Fruit fly (Drosophila melanogaster) whole organism, pupa: Measurements from ENCODE around the gene Pvf1.

Experiments
- CG10348 ChIP-seq: fragments of 200-800 bp; sonication (Bioruptor generic); IDR thresholded peaks from 2 replicates; pipeline ENCODE4 v1.3.6; 2022; ENCODE audit warnings: missing biosample characterization, missing genetic modification characterization
- CG12605 ChIP-seq: fragments of 200-800 bp; sonication (Bioruptor generic); IDR thresholded peaks from 2 replicates; pipeline ENCODE4 v1.3.6; 2022; ENCODE audit warnings: missing biosample characterization, missing genetic modification characterization
- CG13204 ChIP-seq: fragments of 200-800 bp; sonication (Bioruptor generic); optimal IDR thresholded peaks from 2 replicates; lab custom pipeline; 2018; ENCODE audit warnings: missing biosample characterization, mild to moderate bottlenecking, missing genetic modification characterization, moderate library complexity
- CG14655 ChIP-seq: fragments of 200-800 bp; sonication (Bioruptor generic); optimal IDR thresholded peaks from 3 replicates; lab custom pipeline; 2017; ENCODE audit warnings: mild to moderate bottlenecking, missing biosample characterization, missing genetic modification reagents, missing genetic modification characterization
- CG15710 ChIP-seq: fragments of 200-800 bp; sonication (Bioruptor generic); optimal IDR thresholded peaks from 2 replicates; lab custom pipeline; 2018; ENCODE audit warnings: missing biosample characterization, mild to moderate bottlenecking, missing genetic modification characterization, moderate library complexity
- CG17806 ChIP-seq: fragments of 200-800 bp; sonication (Bioruptor generic); optimal IDR thresholded peaks from 2 replicates; lab custom pipeline; 2018; ENCODE audit warnings: missing biosample characterization, mild to moderate bottlenecking, missing genetic modification characterization, moderate library complexity
- CG32121 ChIP-seq: fragments of 200-800 bp; sonication (Bioruptor generic); IDR thresholded peaks from 2 replicates; pipeline ENCODE4 v1.3.6; 2022; ENCODE audit warnings: missing biosample characterization, missing genetic modification characterization
- CG34367 ChIP-seq: fragments of 200-800 bp; sonication (Bioruptor generic); optimal IDR thresholded peaks from 2 replicates; lab custom pipeline; 2018; ENCODE audit warnings: missing biosample characterization, mild to moderate bottlenecking, missing genetic modification characterization
- CG4496 ChIP-seq: fragments of 200-800 bp; sonication (Bioruptor generic); IDR thresholded peaks from 3 replicates; pipeline ENCODE4 v1.3.6; 2022; ENCODE audit warnings: missing biosample characterization, missing genetic modification characterization
- CG8159 ChIP-seq: fragments of 200-800 bp; sonication (Bioruptor generic); optimal IDR thresholded peaks from 3 replicates; lab custom pipeline; 2018; ENCODE audit warnings: missing biosample characterization, mild to moderate bottlenecking, missing genetic modification characterization, moderate library complexity
- CG8301 ChIP-seq: fragments of 200-800 bp; sonication (Bioruptor generic); optimal IDR thresholded peaks from 2 replicates; lab custom pipeline; 2018; ENCODE audit warnings: missing biosample characterization, mild to moderate bottlenecking, missing genetic modification characterization
- CG9948 ChIP-seq: fragments of 200-800 bp; sonication (Bioruptor generic); optimal IDR thresholded peaks from 2 replicates; lab custom pipeline; 2018; ENCODE audit warnings: missing biosample characterization, mild to moderate bottlenecking, missing genetic modification characterization, moderate library complexity
- D1 ChIP-seq: fragments of 200-800 bp; sonication (Bioruptor generic); optimal IDR thresholded peaks from 2 replicates; lab custom pipeline; 2018; ENCODE audit warnings: missing biosample characterization, mild to moderate bottlenecking, missing genetic modification characterization, moderate library complexity
- EcR ChIP-seq: fragments of 200-800 bp; sonication (Bioruptor generic); optimal IDR thresholded peaks from 3 replicates; lab custom pipeline; 2019; ENCODE audit warnings: missing biosample characterization, missing genetic modification characterization, mild to moderate bottlenecking, moderate library complexity, missing genetic modification reagents
- Ets98B ChIP-seq: fragments of 200-800 bp; sonication (Bioruptor generic); IDR thresholded peaks from 2 replicates; pipeline ENCODE4 v1.3.6; 2022; ENCODE audit warnings: missing biosample characterization, missing genetic modification characterization
- Pif1A ChIP-seq: fragments of 200-800 bp; sonication (Bioruptor generic); optimal IDR thresholded peaks from 3 replicates; lab custom pipeline; 2016; ENCODE audit warnings: missing biosample characterization, missing genetic modification characterization
- Pif1B ChIP-seq: fragments of 200-800 bp; sonication (Bioruptor generic); optimal IDR thresholded peaks from 3 replicates; lab custom pipeline; 2016; ENCODE audit warnings: missing biosample characterization, missing genetic modification characterization
- Snoo ChIP-seq: fragments of 200-800 bp; sonication (Bioruptor generic); optimal IDR thresholded peaks from 3 replicates; lab custom pipeline; 2017; ENCODE audit warnings: missing biosample characterization, mild to moderate bottlenecking, missing genetic modification characterization, inconsistent platforms
- fd96Ca ChIP-seq: fragments of 200-800 bp; sonication (Bioruptor generic); IDR thresholded peaks from 3 replicates; pipeline ENCODE4 v1.3.6; 2022; ENCODE audit warnings: missing biosample characterization, missing genetic modification characterization
- gl ChIP-seq: fragments of 200-800 bp; sonication (Bioruptor generic); optimal IDR thresholded peaks from 2 replicates; lab custom pipeline; 2018; ENCODE audit warnings: missing biosample characterization, mild to moderate bottlenecking, missing genetic modification characterization
- rn ChIP-seq: fragments of 200-800 bp; sonication (Bioruptor generic); IDR thresholded peaks from 2 replicates; pipeline ENCODE4 v1.3.6; 2022; ENCODE audit warnings: missing biosample characterization, missing genetic modification characterization

Gene Pvf1

dm6 chrX:18832371-18832852, at the start of gene Pvf1:
Gene Pvf1, plus strand, starts transcription at chrX:18832682.
- TF ChIP-seq CG13204 (GFP tag; lab: Kevin White, UChicago) (peak; percentile 57), CG12605 (GFP tag; lab: Robert Waterston, UW) (peak; percentile 40; the same call in 1 of the 2 replicates), CG4496 (peak; percentile 59; the same call in 1 of the 3 replicates), Snoo (tag; lab: Kevin White, UChicago) (no peak), rn (no peak), fd96Ca (GFP tag; lab: Robert Waterston, UW) (0 out of 3 replicates have a peak, but pooled peaks have one; percentile 16), Pif1B (GFP tag; lab: Kevin White, UChicago) (peak; percentile 42), Ets98B (GFP tag; lab: Robert Waterston, UW) (peak; percentile 51; the same call in 1 of the 2 replicates)

dm6 chrX:18783417-18784123, 48.9 kb upstream of the Pvf1 start, which contains the start of gene CG18259:
Gene CG18259, minus strand, starts transcription at chrX:18783494.
- TF ChIP-seq Snoo (tag; lab: Kevin White, UChicago) = no peak
- peak; percentile 24; the same call in 1 of the 3 replicates for TF ChIP-seq CG4496
- no peak for TF ChIP-seq Ets98B (GFP tag; lab: Robert Waterston, UW)
- TF ChIP-seq CG15710 (tag; lab: Kevin White, UChicago) = no peak
- no peak for TF ChIP-seq EcR (GFP tag; lab: Kevin White, UChicago)

dm6 chrX:18788143-18788745, 44.2 kb upstream of the Pvf1 start, which contains the start of the genes CG6961 and S6KL:
Gene CG6961, minus strand, starts transcription at chrX:18788210.
Gene S6KL, plus strand, starts transcription at chrX:18788464.
- TF ChIP-seq CG8159 (tag; lab: Kevin White, UChicago) (peak; percentile 12), CG14655 (GFP tag; lab: Kevin White, UChicago) (no peak)
- TF ChIP-seq, all 21 proteins: peak for 1

DNA sequence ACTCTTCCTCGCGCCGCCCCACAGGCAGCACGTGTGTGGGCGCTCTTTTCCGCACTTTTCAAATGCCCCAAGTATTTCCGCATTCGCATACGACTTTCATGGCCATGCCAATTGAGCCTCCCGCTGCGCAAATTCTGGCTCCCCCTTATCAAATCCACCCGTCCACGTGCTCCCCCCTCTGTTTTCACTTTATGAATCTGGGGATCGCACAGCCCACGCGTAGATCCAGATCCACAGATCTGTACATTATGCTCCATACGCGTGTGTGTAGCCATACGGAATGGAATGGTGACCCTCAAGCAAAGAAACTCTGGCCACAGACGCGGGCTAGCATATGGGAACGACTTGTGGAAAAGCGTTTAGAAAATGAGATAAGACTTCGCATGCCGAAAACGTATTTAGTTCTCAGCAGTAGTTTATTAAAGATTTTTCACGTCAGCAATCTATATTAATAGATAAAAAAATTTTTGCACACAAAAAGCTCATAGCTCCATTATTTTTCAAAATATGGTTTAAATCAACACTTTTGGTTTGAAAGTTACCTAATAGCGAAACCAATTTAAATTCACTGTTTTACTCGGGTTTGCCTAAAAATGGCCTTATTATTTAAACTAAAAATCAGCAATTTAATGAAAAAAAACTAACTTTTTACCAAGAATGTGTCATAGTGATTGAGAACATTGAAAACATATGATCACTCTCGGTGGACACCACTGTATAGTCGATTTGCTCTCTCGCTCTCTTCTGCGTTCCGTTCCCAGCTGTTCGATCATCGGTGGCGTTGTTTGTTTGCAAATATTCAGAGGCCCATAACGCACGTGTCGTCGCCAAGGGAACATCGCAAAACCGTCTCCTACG, 42.9 kb upstream of the Pvf1 start:
- peak; percentile 13 for TF ChIP-seq Snoo (tag; lab: Kevin White, UChicago)
- peak; percentile 60 for TF ChIP-seq Pif1B (GFP tag; lab: Kevin White, UChicago)
- peak; percentile 19 for TF ChIP-seq CG17806 (tag; lab: Kevin White, UChicago)
- TF ChIP-seq CG32121 (GFP tag; lab: Robert Waterston, UW) = peak; percentile 33; the same call in 1 of the 2 replicates
- peak; percentile 57 for TF ChIP-seq CG8159 (tag; lab: Kevin White, UChicago)
- no peak for TF ChIP-seq rn
- no peak for TF ChIP-seq EcR (GFP tag; lab: Kevin White, UChicago)
- no peak for TF ChIP-seq D1
- TF ChIP-seq CG14655 (GFP tag; lab: Kevin White, UChicago) = peak; percentile 78
- TF ChIP-seq gl = no peak
- no peak for TF ChIP-seq Ets98B (GFP tag; lab: Robert Waterston, UW)
- no peak for TF ChIP-seq fd96Ca (GFP tag; lab: Robert Waterston, UW)
- peak; percentile 34 for TF ChIP-seq CG9948 (tag; lab: Kevin White, UChicago)
- TF ChIP-seq CG12605 (GFP tag; lab: Robert Waterston, UW) = no peak
- TF ChIP-seq CG4496 = no peak; the same call in 2 of the 3 replicates
- TF ChIP-seq CG10348 (GFP tag; lab: Robert Waterston, UW) = no peak
- TF ChIP-seq Pif1A (GFP tag; lab: Kevin White, UChicago) = peak; percentile 70
- TF ChIP-seq CG8301 (tag; lab: Kevin White, UChicago) = peak; percentile 68
- no peak for TF ChIP-seq CG13204 (GFP tag; lab: Kevin White, UChicago)
- TF ChIP-seq CG15710 (tag; lab: Kevin White, UChicago) = peak; percentile 21
- peak; percentile 20 for TF ChIP-seq CG34367 (tag; lab: Kevin White, UChicago)

- no peak for TF ChIP-seq CG13204 (GFP tag; lab: Kevin White, UChicago)
- no peak for TF ChIP-seq Snoo (tag; lab: Kevin White, UChicago)
- TF ChIP-seq gl = no peak
- TF ChIP-seq Pif1B (GFP tag; lab: Kevin White, UChicago) = no peak
- TF ChIP-seq fd96Ca (GFP tag; lab: Robert Waterston, UW) = no peak
- TF ChIP-seq CG34367 (tag; lab: Kevin White, UChicago) = no peak
- TF ChIP-seq CG17806 (tag; lab: Kevin White, UChicago) = no peak
- no peak for TF ChIP-seq D1
- no peak for TF ChIP-seq CG8159 (tag; lab: Kevin White, UChicago)
- no peak for TF ChIP-seq Pif1A (GFP tag; lab: Kevin White, UChicago)
- TF ChIP-seq CG4496 = no peak
- TF ChIP-seq CG8301 (tag; lab: Kevin White, UChicago) = no peak
- no peak for TF ChIP-seq CG12605 (GFP tag; lab: Robert Waterston, UW)
- no peak for TF ChIP-seq rn
- no peak for TF ChIP-seq Ets98B (GFP tag; lab: Robert Waterston, UW)
- no peak for TF ChIP-seq CG14655 (GFP tag; lab: Kevin White, UChicago)
- TF ChIP-seq EcR (GFP tag; lab: Kevin White, UChicago) = no peak
Measured at dm6 chrX:18791368-18791767, 41.1 kb upstream of the Pvf1 start, which contains the start of gene Atg101. Gene Atg101, plus strand, starts transcription at chrX:18791668.
